Fruit fly (Drosophila melanogaster) whole organism, embryonic: Measurements from ENCODE around the gene CG6927.

Source experiments
- C15 ChIP-seq: fragments of 200-800 bp; sonication (Bioruptor generic); IDR thresholded peaks from 3 replicates; pipeline ENCODE4 v1.3.6; 2022; ENCODE audit warnings: missing biosample characterization, missing genetic modification characterization
- CG10209 ChIP-seq: fragments of 200-800 bp; sonication (Bioruptor generic); optimal IDR thresholded peaks from 3 replicates; lab custom pipeline; 2017; ENCODE audit warnings: missing biosample characterization, mild to moderate bottlenecking, missing genetic modification characterization, missing genetic modification reagents
- CG1024 ChIP-seq: fragments of 200-800 bp; sonication (Bioruptor generic); IDR thresholded peaks from 2 replicates; pipeline ENCODE4 v1.3.6; 2022; ENCODE audit warnings: missing biosample characterization, missing genetic modification characterization
- CG10274 ChIP-seq: fragments of 200-800 bp; sonication (Bioruptor generic); optimal IDR thresholded peaks from 3 replicates; lab custom pipeline; 2017; ENCODE audit warnings: missing biosample characterization, mild to moderate bottlenecking, missing genetic modification characterization
- CG10462 ChIP-seq: fragments of 200-800 bp; sonication (Bioruptor generic); optimal IDR thresholded peaks from 2 replicates; lab custom pipeline; 2016; ENCODE audit warnings: missing biosample characterization, missing genetic modification characterization
- CG10959 ChIP-seq: fragments of 200-800 bp; sonication (Bioruptor generic); IDR thresholded peaks from 2 replicates; pipeline ENCODE4 v1.3.6; 2022; ENCODE audit warnings: missing biosample characterization, missing genetic modification characterization
- CG11247 ChIP-seq: fragments of 200-800 bp; sonication (Bioruptor generic); IDR thresholded peaks from 2 replicates; pipeline ENCODE4 v1.3.6; 2022; ENCODE audit warnings: missing biosample characterization, missing genetic modification characterization
- CG11723 ChIP-seq: fragments of 200-800 bp; sonication (Bioruptor generic); optimal IDR thresholded peaks from 2 replicates; lab custom pipeline; 2017; ENCODE audit warnings: missing biosample characterization, mild to moderate bottlenecking, missing genetic modification characterization
- CG12659 ChIP-seq: fragments of 200-800 bp; sonication (Bioruptor generic); optimal IDR thresholded peaks from 3 replicates; lab custom pipeline; 2017; ENCODE audit warnings: mild to moderate bottlenecking, missing biosample characterization, missing genetic modification reagents, missing genetic modification characterization
- CG13296 ChIP-seq: fragments of 200-800 bp; sonication (Bioruptor generic); optimal IDR thresholded peaks from 3 replicates; lab custom pipeline; 2018; ENCODE audit warnings: missing biosample characterization, mild to moderate bottlenecking, missing genetic modification characterization
- CG13894 ChIP-seq: fragments of 200-800 bp; sonication (Bioruptor generic); optimal IDR thresholded peaks from 3 replicates; lab custom pipeline; 2018; ENCODE audit warnings: missing biosample characterization, mild to moderate bottlenecking, missing genetic modification characterization, moderate library complexity
- CG16815 ChIP-seq: fragments of 200-800 bp; sonication (Bioruptor generic); optimal IDR thresholded peaks from 3 replicates; lab custom pipeline; 2017; ENCODE audit warnings: missing biosample characterization, mild to moderate bottlenecking, missing genetic modification characterization
- CG17186 ChIP-seq: fragments of 200-800 bp; sonication (Bioruptor generic); optimal IDR thresholded peaks from 3 replicates; lab custom pipeline; 2017; ENCODE audit warnings: missing biosample characterization, missing genetic modification reagents, missing genetic modification characterization
- CG18764 ChIP-seq: fragments of 200-800 bp; sonication (Bioruptor generic); optimal IDR thresholded peaks from 3 replicates; lab custom pipeline; 2016; ENCODE audit warnings: missing biosample characterization, missing genetic modification characterization
- CG2199 ChIP-seq: fragments of 200-800 bp; sonication (Bioruptor generic); IDR thresholded peaks from 3 replicates; pipeline ENCODE4 v1.3.6; 2022; ENCODE audit warnings: missing biosample characterization, missing genetic modification characterization
- CG3065 ChIP-seq: fragments of 200-800 bp; sonication (Bioruptor generic); optimal IDR thresholded peaks from 2 replicates; lab custom pipeline; 2016; ENCODE audit warnings: missing biosample characterization, missing genetic modification characterization
- CG3407 ChIP-seq: fragments of 200-800 bp; sonication (Bioruptor generic); optimal IDR thresholded peaks from 2 replicates; lab custom pipeline; 2018; ENCODE audit warnings: missing biosample characterization, mild to moderate bottlenecking, missing genetic modification characterization
- CG34224 ChIP-seq: fragments of 200-800 bp; sonication (Bioruptor generic); IDR thresholded peaks from 3 replicates; pipeline ENCODE4 v1.3.6; 2022; ENCODE audit warnings: missing biosample characterization, missing genetic modification characterization; ENCODE audit not compliant: partially characterized antibody
- CG4617 ChIP-seq: fragments of 200-800 bp; sonication (Bioruptor generic); optimal IDR thresholded peaks from 3 replicates; lab custom pipeline; 2016; ENCODE audit warnings: missing biosample characterization, missing genetic modification characterization, borderline replicate concordance
- CG7745 ChIP-seq: fragments of 200-800 bp; sonication (Bioruptor generic); optimal IDR thresholded peaks from 2 replicates; lab custom pipeline; 2018; ENCODE audit warnings: missing biosample characterization, mild to moderate bottlenecking, missing genetic modification characterization, moderate library complexity
- CG7786 ChIP-seq: fragments of 200-800 bp; sonication (Bioruptor generic); optimal IDR thresholded peaks from 2 replicates; lab custom pipeline; 2016; ENCODE audit warnings: missing biosample characterization, missing genetic modification characterization
- D ChIP-seq, 2 experiments: fragments of 200-800 bp in 1 of 2; fragments of >200 bp in 1 of 2; sonication (Bioruptor generic) in 1 of 2; optimal IDR thresholded peaks; 2 replicates in 1 of 2; 3 replicates in 1 of 2; lab custom pipeline; 2017; ENCODE audit warnings: mild to moderate bottlenecking in 1 of 2, missing biosample characterization in 1 of 2, missing genetic modification characterization in 1 of 2, missing genetic modification reagents in 1 of 2
- Dbx ChIP-seq: fragments of 200-800 bp; sonication (Bioruptor generic); IDR thresholded peaks from 3 replicates; pipeline ENCODE4 v1.3.6; 2022; ENCODE audit warnings: missing biosample characterization, missing genetic modification characterization
- Dip2 ChIP-seq: fragments of 200-800 bp; sonication (Bioruptor generic); IDR thresholded peaks from 2 replicates; pipeline ENCODE4 v1.3.6; 2022; ENCODE audit warnings: missing biosample characterization, missing genetic modification characterization
- Dip3 ChIP-seq: fragments of 200-800 bp; sonication (Bioruptor generic); optimal IDR thresholded peaks from 3 replicates; lab custom pipeline; 2016; ENCODE audit warnings: missing biosample characterization, missing genetic modification characterization
- Ets65A ChIP-seq: fragments of 200-800 bp; sonication (Bioruptor generic); peaks from one replicate; lab custom pipeline; 2016; ENCODE audit warnings: missing biosample characterization, missing genetic modification characterization
- Fer2 ChIP-seq: fragments of 200-800 bp; sonication (Bioruptor generic); optimal IDR thresholded peaks from 2 replicates; lab custom pipeline; 2018; ENCODE audit warnings: missing biosample characterization, mild to moderate bottlenecking, missing genetic modification characterization, moderate library complexity
- HLH4C ChIP-seq: fragments of 200-800 bp; sonication (Bioruptor generic); IDR thresholded peaks from 3 replicates; pipeline ENCODE4 v1.3.6; 2022; ENCODE audit warnings: missing biosample characterization, missing genetic modification characterization; ENCODE audit not compliant: partially characterized antibody
- Hr39 ChIP-seq: fragments of >200 bp; optimal IDR thresholded peaks from 2 replicates; lab custom pipeline; 2017
- Hr78 ChIP-seq, 2 experiments: fragments of 200-800 bp in 1 of 2; fragments of >200 bp in 1 of 2; sonication (Bioruptor generic) in 1 of 2; optimal IDR thresholded peaks; 2 replicates each; lab custom pipeline; 2017 to 2019; ENCODE audit warnings: missing biosample characterization in 2 of 2, missing genetic modification characterization in 2 of 2, mild to moderate bottlenecking in 1 of 2, moderate library complexity in 1 of 2
- Neu2 ChIP-seq: fragments of 200-800 bp; sonication (Bioruptor generic); optimal IDR thresholded peaks from 3 replicates; lab custom pipeline; 2016; ENCODE audit warnings: missing biosample characterization, missing genetic modification characterization, borderline replicate concordance
- Nf-YC ChIP-seq: fragments of 200-800 bp; optimal IDR thresholded peaks from 3 replicates; lab custom pipeline; 2019; ENCODE audit warnings: missing biosample characterization, mild to moderate bottlenecking, missing genetic modification characterization, moderate library complexity
- Optix ChIP-seq: fragments of 200-800 bp; sonication (Bioruptor generic); IDR thresholded peaks from 3 replicates; pipeline ENCODE4 v1.3.6; 2022; ENCODE audit warnings: missing biosample characterization, missing genetic modification characterization
- al ChIP-seq: fragments of 200-800 bp; sonication (Bioruptor generic); IDR thresholded peaks from 2 replicates; pipeline ENCODE4 v1.3.6; 2022; ENCODE audit warnings: missing biosample characterization, missing genetic modification characterization
- bowl ChIP-seq: fragments of 200-800 bp; sonication (Bioruptor generic); IDR thresholded peaks from 2 replicates; pipeline ENCODE4 v1.3.6; 2022; ENCODE audit warnings: missing biosample characterization, missing genetic modification characterization
- danr ChIP-seq: fragments of 200-800 bp; sonication (Bioruptor generic); IDR thresholded peaks from 2 replicates; pipeline ENCODE4 v1.3.6; 2022; ENCODE audit warnings: missing biosample characterization, missing genetic modification characterization
- dimm ChIP-seq: fragments of 200-800 bp; sonication (Bioruptor generic); IDR thresholded peaks from 2 replicates; pipeline ENCODE4 v1.3.6; 2022; ENCODE audit warnings: missing biosample characterization, missing genetic modification characterization
- dysf ChIP-seq: fragments of 200-800 bp; sonication (Bioruptor generic); IDR thresholded peaks from 3 replicates; pipeline ENCODE4 v1.3.6; 2022; ENCODE audit warnings: missing biosample characterization, missing genetic modification characterization
- fru ChIP-seq: fragments of >200 bp; optimal IDR thresholded peaks from 2 replicates; lab custom pipeline; 2017
- gsb-n ChIP-seq: fragments of 200-800 bp; sonication (Bioruptor generic); optimal IDR thresholded peaks from 3 replicates; lab custom pipeline; 2018; ENCODE audit warnings: missing biosample characterization, mild to moderate bottlenecking, missing genetic modification characterization
- h ChIP-seq: fragments of >200 bp; optimal IDR thresholded peaks from 2 replicates; lab custom pipeline; 2017
- insv ChIP-seq, 2 experiments: fragments of 200-800 bp; sonication (Bioruptor generic); optimal IDR thresholded peaks; 3 replicates each; lab custom pipeline; 2016 to 2018; ENCODE audit warnings: missing biosample characterization in 2 of 2, missing genetic modification characterization in 2 of 2
- kah ChIP-seq: fragments of 200-800 bp; sonication (Bioruptor generic); optimal IDR thresholded peaks from 2 replicates; lab custom pipeline; 2018; ENCODE audit warnings: missing biosample characterization, mild to moderate bottlenecking, missing genetic modification characterization
- klu ChIP-seq: fragments of 200-800 bp; sonication (Bioruptor generic); IDR thresholded peaks from 2 replicates; pipeline ENCODE4 v1.3.6; 2022; ENCODE audit warnings: missing biosample characterization, missing genetic modification characterization
- kni ChIP-seq: fragments of 200-800 bp; sonication (Bioruptor generic); optimal IDR thresholded peaks from 3 replicates; lab custom pipeline; 2017; ENCODE audit warnings: mild to moderate bottlenecking, missing biosample characterization, missing genetic modification reagents, missing genetic modification characterization
- lola ChIP-seq, 3 experiments: fragments of >200 bp in 2 of 3; fragments of 200-800 bp in 1 of 3; sonication (Bioruptor generic) in 1 of 3; optimal IDR thresholded peaks; 2 replicates each; lab custom pipeline; 2017 to 2019; ENCODE audit warnings: missing biosample characterization in 3 of 3, missing genetic modification characterization in 3 of 3, mild to moderate bottlenecking in 1 of 3, moderate library complexity in 1 of 3
- pb ChIP-seq: fragments of 200-800 bp; sonication (Bioruptor generic); optimal IDR thresholded peaks from 3 replicates; lab custom pipeline; 2016; ENCODE audit warnings: missing biosample characterization, missing genetic modification characterization
- peb ChIP-seq: fragments of 200-800 bp; sonication (Bioruptor generic); IDR thresholded peaks from 2 replicates; pipeline ENCODE4 v1.3.6; 2022; ENCODE audit warnings: missing biosample characterization, missing genetic modification characterization
- pfk ChIP-seq: fragments of 200-800 bp; sonication (Bioruptor generic); optimal IDR thresholded peaks from 2 replicates; lab custom pipeline; 2018; ENCODE audit warnings: missing biosample characterization, mild to moderate bottlenecking, missing genetic modification characterization, moderate library complexity
- pita ChIP-seq: fragments of 200-800 bp; sonication (Bioruptor generic); optimal IDR thresholded peaks from 2 replicates; lab custom pipeline; 2017; ENCODE audit warnings: missing biosample characterization, mild to moderate bottlenecking, missing genetic modification characterization
- stc ChIP-seq: fragments of 200-800 bp; sonication (Bioruptor generic); IDR thresholded peaks from 2 replicates; pipeline ENCODE4 v1.3.6; 2022; ENCODE audit warnings: missing biosample characterization, missing genetic modification characterization

Gene CG6927

DNA sequence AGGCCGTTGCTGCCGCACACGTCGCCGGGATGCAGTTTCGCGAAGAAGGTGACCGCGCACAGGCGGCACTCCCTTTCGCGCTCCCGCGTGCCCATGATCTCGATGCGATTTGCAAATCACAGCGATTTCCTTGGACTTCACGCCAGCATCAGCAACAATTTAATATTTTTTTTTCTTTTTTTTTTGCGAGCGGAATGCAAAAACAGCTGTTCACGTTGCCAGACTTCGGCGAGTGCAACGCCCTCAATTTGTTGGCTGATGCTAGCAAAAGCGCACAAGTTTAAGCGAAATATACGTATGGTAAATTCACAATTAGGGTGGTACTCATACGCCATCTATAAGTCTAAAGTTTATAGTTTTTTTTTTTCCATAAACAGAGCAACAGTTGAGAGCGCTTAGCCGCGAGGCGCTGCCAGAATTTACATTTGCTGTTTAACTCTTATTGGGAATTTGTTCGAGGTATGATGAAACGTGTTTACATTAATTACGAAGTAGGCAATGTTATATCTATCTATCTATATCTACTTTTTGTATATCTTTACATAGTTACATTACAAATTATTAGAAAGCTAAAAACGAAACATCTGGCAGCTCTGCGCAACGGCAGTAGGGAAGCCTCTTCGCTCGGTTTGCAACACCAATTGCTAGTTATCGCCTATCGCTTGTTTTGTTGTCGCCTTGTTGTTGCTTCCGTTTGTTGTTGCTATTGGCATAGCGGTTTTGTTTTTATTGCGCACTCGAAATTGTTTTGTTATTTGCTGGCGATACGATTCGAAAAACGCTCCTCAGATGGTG lies 11.7 kb downstream of the CG6927 start, which contains the start of the genes CG4041 and Hgsnat (continued):
- TF ChIP-seq D (optimal IDR thresholded peaks at IDR 0.05; lab: Kevin White, UChicago), result no peak
- no peak for TF ChIP-seq D (GFP tag; optimal IDR thresholded peaks at IDR 0.05; lab: Kevin White, UChicago)
- TF ChIP-seq CG10274, result no peak
- no peak for TF ChIP-seq klu (GFP tag; lab: Robert Waterston, UW)
- no peak for TF ChIP-seq HLH4C (GFP tag; lab: Robert Waterston, UW)
- no peak for TF ChIP-seq kah
- TF ChIP-seq pb (GFP tag; lab: Kevin White, UChicago), result no peak
- no peak for TF ChIP-seq CG7745 (tag; lab: Kevin White, UChicago)
- no peak for TF ChIP-seq kni (GFP tag; lab: Kevin White, UChicago)
- no peak for TF ChIP-seq CG11247 (GFP tag; lab: Robert Waterston, UW)
- no peak for TF ChIP-seq CG2199 (GFP tag; lab: Robert Waterston, UW)
- TF ChIP-seq CG4617 (GFP tag; lab: Kevin White, UChicago), result no peak
- TF ChIP-seq Dip2 (GFP tag; lab: Robert Waterston, UW), result no peak
- no peak for TF ChIP-seq gsb-n
- TF ChIP-seq CG3407 (GFP tag; lab: Kevin White, UChicago), result no peak
- TF ChIP-seq pfk (GFP tag; lab: Kevin White, UChicago), result no peak
- no peak for TF ChIP-seq Optix
- no peak for TF ChIP-seq CG13894 (tag; lab: Kevin White, UChicago)
- no peak for TF ChIP-seq fru (lab: Kevin White, UChicago)
- no peak for TF ChIP-seq Fer2
- no peak for TF ChIP-seq Neu2 (GFP tag; lab: Kevin White, UChicago)
- no peak for TF ChIP-seq bowl
- TF ChIP-seq lola (GFP tag; optimal IDR thresholded peaks at IDR 0.05; lab: Kevin White, UChicago), result no peak
- no peak for TF ChIP-seq Hr78 (GFP tag; optimal IDR thresholded peaks at IDR 0.05; lab: Kevin White, UChicago)
- no peak for TF ChIP-seq stc (GFP tag; lab: Robert Waterston, UW)
- peak; percentile 14 for TF ChIP-seq Dip3 (GFP tag; lab: Kevin White, UChicago)
- TF ChIP-seq CG17186 (GFP tag; lab: Kevin White, UChicago), result no peak
- no peak for TF ChIP-seq CG34224 (GFP tag; lab: Robert Waterston, UW)
- TF ChIP-seq al (GFP tag; lab: Robert Waterston, UW), result no peak
- TF ChIP-seq CG12659 (GFP tag; lab: Kevin White, UChicago), result peak; percentile 46
- TF ChIP-seq CG10959 (GFP tag; lab: Robert Waterston, UW), result no peak
- no peak for TF ChIP-seq peb
- no peak for TF ChIP-seq Dbx (GFP tag; lab: Robert Waterston, UW)
- peak; percentile 81 for TF ChIP-seq Ets65A (GFP tag; lab: Kevin White, UChicago)
- no peak for TF ChIP-seq CG13296 (GFP tag; lab: Kevin White, UChicago)
- no peak for TF ChIP-seq CG16815
- no peak for TF ChIP-seq CG1024 (GFP tag; lab: Robert Waterston, UW)
- no peak for TF ChIP-seq Hr39
- TF ChIP-seq CG10209, result no peak
- no peak for TF ChIP-seq pita
- no peak for TF ChIP-seq CG10462
- TF ChIP-seq insv (GFP tag; optimal IDR thresholded peaks at IDR 0.05; lab: Kevin White, UChicago), result peak in 1 of 2 experiments; percentile 59
- no peak for TF ChIP-seq danr
- no peak for TF ChIP-seq CG3065 (GFP tag; lab: Kevin White, UChicago)
- TF ChIP-seq Nf-YC (tag; lab: Kevin White, UChicago), result no peak
- TF ChIP-seq dysf (GFP tag; lab: Robert Waterston, UW), result no peak
- TF ChIP-seq CG11723 (GFP tag; lab: Kevin White, UChicago), result peak; percentile 7
- TF ChIP-seq CG18764 (GFP tag; lab: Kevin White, UChicago), result no peak
- no peak for TF ChIP-seq C15 (GFP tag; lab: Robert Waterston, UW)
- no peak for TF ChIP-seq CG7786 (GFP tag; lab: Kevin White, UChicago)
- TF ChIP-seq dimm (GFP tag; lab: Robert Waterston, UW), result no peak
- TF ChIP-seq h (lab: Kevin White, UChicago), result no peak
